Worm (Caenorhabditis elegans) whole organism, L4 larva: ENCODE measurements around the gene gfat-2.

ENCODE experiments used
- R02D3.7 ChIP-seq: fragments of 150-350 bp; sonication (generic microtip); optimal IDR thresholded peaks from 3 replicates; lab custom pipeline; 2014; ENCODE audit warnings: missing biosample characterization, missing genetic modification characterization
- T26A8.4 ChIP-seq: fragments of 200-800 bp; sonication (Bioruptor generic); IDR thresholded peaks from 2 replicates; pipeline ENCODE4 v1.3.6; 2022; ENCODE audit warnings: missing genetic modification characterization, missing compliant biosample characterization
- Y75B8A.6 ChIP-seq: fragments of 200-800 bp; sonication (Bioruptor generic); IDR thresholded peaks from 2 replicates; pipeline ENCODE4 v1.3.6; 2022; ENCODE audit warnings: missing genetic modification reagents, missing genetic modification characterization, missing compliant biosample characterization
- ZK337.2 ChIP-seq: fragments of 200-800 bp; sonication (Bioruptor generic); IDR thresholded peaks from 2 replicates; pipeline ENCODE4 v1.3.6; 2022; ENCODE audit warnings: missing genetic modification reagents, missing genetic modification characterization, missing compliant biosample characterization
- aha-1 ChIP-seq: fragments of 150-350 bp; peaks from one replicate; lab custom pipeline; 2014; ENCODE audit warnings: missing biosample characterization, missing genetic modification characterization
- ceh-82 ChIP-seq: sonication (generic microtip); optimal IDR thresholded peaks from 2 replicates; lab custom pipeline; 2017; ENCODE audit warnings: missing biosample characterization, missing genetic modification characterization
- dmd-6 ChIP-seq: fragments of 200-800 bp; sonication (Bioruptor generic); IDR thresholded peaks from 2 replicates; pipeline ENCODE4 v1.3.6; 2022; ENCODE audit warnings: missing genetic modification reagents, missing genetic modification characterization, missing compliant biosample characterization
- hmg-1.1 ChIP-seq: fragments of 200-800 bp; sonication (Bioruptor generic); IDR thresholded peaks from 2 replicates; pipeline ENCODE4 v1.3.6; 2022; ENCODE audit warnings: missing genetic modification reagents, missing genetic modification characterization, missing compliant biosample characterization
- mep-1 ChIP-seq: fragments of 150-350 bp; sonication (generic microtip); optimal IDR thresholded peaks from 3 replicates; lab custom pipeline; 2014; ENCODE audit warnings: missing biosample characterization, missing genetic modification characterization
- nhr-11 ChIP-seq: fragments of 150-350 bp; optimal IDR thresholded peaks from 2 replicates; lab custom pipeline; 2014; ENCODE audit warnings: missing biosample characterization, missing genetic modification characterization
- set-16 ChIP-seq: fragments of 200-800 bp; sonication (Bioruptor generic); IDR thresholded peaks from 2 replicates; pipeline ENCODE4 v1.3.6; 2022; ENCODE audit warnings: missing genetic modification reagents, missing genetic modification characterization, missing compliant biosample characterization
- snpc-1.2 ChIP-seq: fragments of 200-800 bp; sonication (Bioruptor generic); IDR thresholded peaks from 2 replicates; pipeline ENCODE4 v1.3.6; 2022; ENCODE audit warnings: missing genetic modification reagents, missing genetic modification characterization, missing compliant biosample characterization
- snpc-4 ChIP-seq: fragments of 150-350 bp; optimal IDR thresholded peaks from 2 replicates; lab custom pipeline; 2014; ENCODE audit warnings: missing biosample characterization, missing genetic modification characterization
- tra-1 ChIP-seq: fragments of 200-800 bp; sonication (Bioruptor generic); IDR thresholded peaks from 2 replicates; pipeline ENCODE4 v1.3.6; 2022; ENCODE audit warnings: missing genetic modification reagents, missing genetic modification characterization, missing compliant biosample characterization
- unc-62 ChIP-seq, 3 experiments: fragments of 150-350 bp in 1 of 3; sonication (generic microtip); optimal IDR thresholded peaks in 2 of 3; peaks in 1 of 3; 1 replicate in 1 of 3; 2 replicates in 2 of 3; lab custom pipeline; 2014 to 2017; ENCODE audit warnings: missing biosample characterization in 3 of 3, missing genetic modification characterization in 3 of 3, missing genetic modification reagents in 3 of 3, missing genotype in 1 of 3
- zip-11 ChIP-seq: fragments of 200-800 bp; sonication (Bioruptor generic); IDR thresholded peaks from 2 replicates; pipeline ENCODE4 v1.3.6; 2022; ENCODE audit warnings: missing genetic modification characterization, missing compliant biosample characterization

gfat-2 gene

DNA sequence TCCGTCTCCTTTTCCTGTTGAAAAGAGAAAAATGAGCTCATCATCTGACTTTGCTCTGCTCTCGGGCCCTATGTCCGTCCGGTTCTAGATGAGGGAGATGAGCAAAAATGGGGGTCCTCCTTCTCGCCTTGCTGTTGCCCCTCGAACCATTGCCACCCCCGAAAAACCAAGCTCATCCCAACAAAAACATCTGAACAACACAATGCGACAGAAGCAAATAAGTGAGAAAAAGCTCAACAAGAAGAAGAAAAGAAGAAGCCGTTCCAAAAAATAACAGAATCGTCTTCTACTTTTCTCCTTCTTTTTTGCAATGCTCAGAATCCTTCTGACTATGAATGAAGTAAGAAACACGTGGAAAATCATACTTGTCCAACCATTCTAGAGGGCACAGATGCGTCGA is 45.8 kb downstream of the gfat-2 start:
- TF ChIP-seq aha-1 (tag; lab: Kevin White, UChicago) = peak; percentile 95
- no peak for TF ChIP-seq dmd-6 (GFP tag; lab: Robert Waterston, UW)

DNA sequence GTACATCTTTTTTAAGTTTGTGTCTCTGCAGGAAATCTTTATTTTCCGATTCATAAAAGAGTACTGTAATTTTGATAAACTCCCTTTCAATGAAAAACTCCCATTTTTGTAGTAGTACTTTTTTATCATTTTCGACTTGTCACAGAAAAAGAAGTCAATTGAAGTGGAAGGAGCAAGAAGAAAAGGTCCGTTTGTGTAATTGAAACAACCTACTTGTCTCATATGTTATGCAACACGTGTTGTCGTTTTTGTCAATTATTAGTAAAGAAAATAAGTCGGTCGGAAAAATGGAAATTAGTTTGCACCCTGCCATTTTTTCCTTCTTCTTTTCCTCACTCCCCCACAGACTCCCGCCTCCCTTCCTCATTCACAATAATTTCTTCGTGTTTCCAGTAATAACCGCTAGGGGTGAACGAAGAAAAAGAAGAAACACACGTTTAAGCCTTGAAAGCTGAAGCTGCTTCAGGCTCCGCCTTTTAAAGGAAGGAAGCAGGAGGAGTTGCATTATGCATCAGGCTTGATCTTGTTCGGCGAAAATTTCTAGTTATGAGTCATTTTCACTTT is 48.8 kb downstream of the gfat-2 start:
- no peak for TF ChIP-seq snpc-4 (tag; lab: Kevin White, UChicago)
- TF ChIP-seq unc-62 (GFP tag; optimal IDR thresholded peaks at IDR 0.05 in 1 of 2; lab: Kevin White, UChicago) = peak in 1 of 2 experiments; percentile 91
- TF ChIP-seq unc-62 (tag; optimal IDR thresholded peaks at IDR 0.05; lab: Kevin White, UChicago) = no peak
- no peak for TF ChIP-seq zip-11 (GFP tag; lab: Robert Waterston, UW)
- peak; percentile 5 for TF ChIP-seq nhr-11 (tag; lab: Kevin White, UChicago)

DNA sequence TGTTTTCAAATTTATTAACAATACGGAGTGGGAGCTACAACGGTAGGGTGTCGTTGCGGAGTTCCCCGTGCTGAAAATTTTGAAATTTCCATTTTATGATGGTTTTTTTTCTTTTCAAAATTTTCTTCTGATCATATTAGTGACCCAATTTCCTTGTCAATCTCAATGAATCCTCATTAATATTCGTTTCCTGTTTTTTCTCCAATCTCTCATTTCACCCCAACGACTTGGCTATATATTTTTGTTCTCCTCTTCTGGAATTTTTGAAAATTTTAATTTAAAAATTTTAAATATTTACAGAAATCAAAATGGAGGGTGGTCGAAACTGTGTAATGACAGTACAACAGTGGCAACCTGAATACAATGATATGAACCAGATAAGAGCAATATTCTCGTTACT is 49.7 kb downstream of the gfat-2 start, which contains the start of gene npr-3:
npr-3 (plus strand) TSS at position 301 of the 400 bp plus-strand sequence.
- TF ChIP-seq hmg-1.1 (GFP tag; lab: Robert Waterston, UW) = no peak
- TF ChIP-seq mep-1 (tag; lab: Kevin White, UChicago) = no peak
- no peak for TF ChIP-seq Y75B8A.6 (GFP tag; lab: Robert Waterston, UW)
- TF ChIP-seq set-16 = no peak
- TF ChIP-seq tra-1 (GFP tag; lab: Robert Waterston, UW) = no peak
- TF ChIP-seq R02D3.7 (tag; lab: Kevin White, UChicago) = no peak
- TF ChIP-seq T26A8.4 (GFP tag; lab: Robert Waterston, UW) = no peak
- TF ChIP-seq ceh-82 (tag; lab: Kevin White, UChicago) = no peak
- TF ChIP-seq snpc-1.2 (GFP tag; lab: Robert Waterston, UW) = no peak

DNA sequence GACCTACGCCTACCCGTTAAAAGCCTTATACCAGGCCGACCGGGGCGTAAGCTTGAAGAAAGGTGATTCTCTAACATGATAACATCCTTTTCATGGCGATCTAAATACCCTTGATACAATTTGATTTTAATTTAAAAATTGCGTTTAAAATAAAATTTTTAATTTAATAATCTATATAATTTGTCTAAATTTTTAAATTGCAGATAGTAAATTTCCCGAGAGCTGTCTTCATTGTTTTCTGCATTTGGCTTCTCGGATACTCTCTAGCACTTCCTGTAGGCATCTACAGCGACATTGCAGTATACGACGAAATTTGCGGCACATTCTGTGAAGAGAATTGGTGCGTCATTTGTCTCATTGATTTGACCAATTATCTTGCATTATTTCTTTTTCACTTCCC is 51.3 kb downstream of the gfat-2 start:
- TF ChIP-seq unc-62 (GFP tag; optimal IDR thresholded peaks at IDR 0.05 in 1 of 2; lab: Kevin White, UChicago) (peak in 1 of 2 experiments; percentile 90), unc-62 (tag; optimal IDR thresholded peaks at IDR 0.05; lab: Kevin White, UChicago) (no peak), ZK337.2 (no peak)
